Worm (Caenorhabditis elegans) whole organism, L2 larva: ENCODE data around the gene gpa-6.

Experiments
- C34F6.9 ChIP-seq: fragments of 150-350 bp; optimal IDR thresholded peaks from 2 replicates; lab custom pipeline; 2014; ENCODE audit warnings: missing biosample characterization, missing genetic modification characterization
- F13H6.1 ChIP-seq: sonication (generic microtip); optimal IDR thresholded peaks from 2 replicates; lab custom pipeline; 2016; ENCODE audit warnings: missing genetic modification characterization, missing compliant biosample characterization
- R02D3.7 ChIP-seq: fragments of 150-350 bp; optimal IDR thresholded peaks from 2 replicates; lab custom pipeline; 2014; ENCODE audit warnings: missing biosample characterization, missing genetic modification characterization
- Y55F3AM.14 ChIP-seq: fragments of 200-800 bp; sonication (Bioruptor generic); optimal IDR thresholded peaks from 2 replicates; lab custom pipeline; 2018; ENCODE audit warnings: mild to moderate bottlenecking, missing genetic modification characterization, missing compliant biosample characterization
- ZK546.5 ChIP-seq: sonication (generic microtip); optimal IDR thresholded peaks from 2 replicates; lab custom pipeline; 2017; ENCODE audit warnings: missing biosample characterization, missing genetic modification characterization
- alr-1 ChIP-seq: fragments of 150-350 bp; optimal IDR thresholded peaks from 2 replicates; lab custom pipeline; 2014; ENCODE audit warnings: missing biosample characterization, missing genetic modification characterization
- aly-2 ChIP-seq: fragments of 150-350 bp; optimal IDR thresholded peaks from 2 replicates; lab custom pipeline; 2014; ENCODE audit warnings: missing biosample characterization, missing genetic modification characterization
- ama-1 ChIP-seq: fragments of 150-350 bp; optimal IDR thresholded peaks from 2 replicates; lab custom pipeline; 2018; ENCODE audit warnings: inconsistent platforms
- blmp-1 ChIP-seq: sonication (generic microtip); optimal IDR thresholded peaks from 2 replicates; lab custom pipeline; 2017; ENCODE audit warnings: missing genetic modification characterization, mild to moderate bottlenecking, missing compliant biosample characterization, antibody characterized with exemption, moderate library complexity; ENCODE audit not compliant: insufficient read depth
- ceh-16 ChIP-seq: fragments of 150-350 bp; optimal IDR thresholded peaks from 2 replicates; lab custom pipeline; 2014; ENCODE audit warnings: missing biosample characterization, missing genetic modification characterization
- ceh-82 ChIP-seq: fragments of 150-350 bp; optimal IDR thresholded peaks from 2 replicates; lab custom pipeline; 2014; ENCODE audit warnings: missing biosample characterization, missing genetic modification characterization
- crh-2 ChIP-seq: sonication (generic microtip); optimal IDR thresholded peaks from 2 replicates; lab custom pipeline; 2017; ENCODE audit warnings: missing biosample characterization, missing genetic modification characterization
- dmd-4 ChIP-seq: sonication (generic microtip); optimal IDR thresholded peaks from 2 replicates; lab custom pipeline; 2017; ENCODE audit warnings: missing biosample characterization, missing genetic modification characterization
- egl-27 ChIP-seq: sonication (generic microtip); optimal IDR thresholded peaks from 3 replicates; lab custom pipeline; 2017; ENCODE audit warnings: missing biosample characterization, missing genetic modification reagents, missing genetic modification characterization
- elt-1 ChIP-seq: fragments of 150-350 bp; optimal IDR thresholded peaks from 2 replicates; lab custom pipeline; 2014; ENCODE audit warnings: missing biosample characterization, missing genetic modification characterization
- elt-3 ChIP-seq: sonication (generic microtip); optimal IDR thresholded peaks from 2 replicates; lab custom pipeline; 2017; ENCODE audit warnings: missing biosample characterization, missing genetic modification characterization
- fos-1 ChIP-seq: fragments of 150-350 bp; optimal IDR thresholded peaks from 2 replicates; lab custom pipeline; 2014; ENCODE audit warnings: missing biosample characterization, missing genetic modification characterization
- gmeb-1 ChIP-seq: fragments of 150-350 bp; optimal IDR thresholded peaks from 2 replicates; lab custom pipeline; 2014; ENCODE audit warnings: missing biosample characterization, missing genetic modification characterization
- lin-11 ChIP-seq: fragments of 150-350 bp; sonication (generic microtip); optimal IDR thresholded peaks from 2 replicates; lab custom pipeline; 2014; ENCODE audit warnings: missing biosample characterization, missing genetic modification characterization, inconsistent platforms, mixed read lengths
- lin-13 ChIP-seq: fragments of 150-350 bp; optimal IDR thresholded peaks from 2 replicates; lab custom pipeline; 2014; ENCODE audit warnings: missing biosample characterization, missing genetic modification reagents, missing genetic modification characterization
- lin-39 ChIP-seq: fragments of 150-350 bp; optimal IDR thresholded peaks from 2 replicates; lab custom pipeline; 2014; ENCODE audit warnings: missing biosample characterization, missing genetic modification reagents, missing genetic modification characterization
- lsy-2 ChIP-seq, 2 experiments: fragments of 150-350 bp in 1 of 2; sonication (generic microtip) in 1 of 2; optimal IDR thresholded peaks; 2 replicates each; lab custom pipeline; 2014 to 2017; ENCODE audit warnings: missing biosample characterization in 2 of 2, missing genetic modification characterization in 2 of 2
- mab-5 ChIP-seq: fragments of 150-350 bp; optimal IDR thresholded peaks from 2 replicates; lab custom pipeline; 2014; ENCODE audit warnings: missing biosample characterization, missing genetic modification characterization
- mbf-1 ChIP-seq: sonication (generic microtip); optimal IDR thresholded peaks from 2 replicates; lab custom pipeline; 2017; ENCODE audit warnings: missing biosample characterization, missing genetic modification characterization
- mdl-1 ChIP-seq, 2 experiments: fragments of 150-350 bp in 1 of 2; sonication (generic microtip) in 1 of 2; optimal IDR thresholded peaks; 2 replicates each; lab custom pipeline; 2017; ENCODE audit warnings: missing biosample characterization in 2 of 2, missing genetic modification characterization in 2 of 2
- nhr-10 ChIP-seq: sonication (generic microtip); optimal IDR thresholded peaks from 2 replicates; lab custom pipeline; 2017; ENCODE audit warnings: missing biosample characterization, missing genetic modification characterization
- nhr-11 ChIP-seq: fragments of 150-350 bp; optimal IDR thresholded peaks from 2 replicates; lab custom pipeline; 2014; ENCODE audit warnings: missing biosample characterization, missing genetic modification characterization
- nhr-12 ChIP-seq: fragments of 150-350 bp; optimal IDR thresholded peaks from 2 replicates; lab custom pipeline; 2014; ENCODE audit warnings: missing biosample characterization, missing genetic modification characterization
- nhr-129 ChIP-seq: fragments of 150-350 bp; optimal IDR thresholded peaks from 2 replicates; lab custom pipeline; 2014; ENCODE audit warnings: missing biosample characterization, missing genetic modification characterization
- nhr-21 ChIP-seq: fragments of 150-350 bp; optimal IDR thresholded peaks from 2 replicates; lab custom pipeline; 2014; ENCODE audit warnings: missing biosample characterization, missing genetic modification characterization
- nhr-23 ChIP-seq: fragments of 150-350 bp; optimal IDR thresholded peaks from 2 replicates; lab custom pipeline; 2014; ENCODE audit warnings: missing biosample characterization, missing genetic modification reagents, missing genetic modification characterization
- nhr-237 ChIP-seq: fragments of 150-350 bp; optimal IDR thresholded peaks from 2 replicates; lab custom pipeline; 2014; ENCODE audit warnings: missing biosample characterization, missing genetic modification characterization
- nhr-25 ChIP-seq: fragments of 150-350 bp; sonication (generic microtip); optimal IDR thresholded peaks from 3 replicates; lab custom pipeline; 2014; ENCODE audit warnings: missing biosample characterization, missing genetic modification characterization
- nhr-6 ChIP-seq: fragments of 150-350 bp; optimal IDR thresholded peaks from 2 replicates; lab custom pipeline; 2014; ENCODE audit warnings: missing biosample characterization, missing genetic modification characterization
- nhr-77 ChIP-seq: fragments of 150-350 bp; optimal IDR thresholded peaks from 2 replicates; lab custom pipeline; 2014; ENCODE audit warnings: missing biosample characterization, missing genetic modification characterization
- peb-1 ChIP-seq: fragments of 150-350 bp; optimal IDR thresholded peaks from 2 replicates; lab custom pipeline; 2014; ENCODE audit warnings: missing biosample characterization, missing genetic modification characterization
- sem-4 ChIP-seq: fragments of 150-350 bp; optimal IDR thresholded peaks from 2 replicates; lab custom pipeline; 2014; ENCODE audit warnings: missing biosample characterization, missing genetic modification reagents, missing genetic modification characterization
- skn-1 ChIP-seq: sonication (generic microtip); optimal IDR thresholded peaks from 2 replicates; lab custom pipeline; 2017; ENCODE audit warnings: missing biosample characterization, missing genetic modification characterization
- sma-3 ChIP-seq: sonication (generic microtip); optimal IDR thresholded peaks from 2 replicates; lab custom pipeline; 2016; ENCODE audit warnings: missing genetic modification reagents, missing genetic modification characterization, missing compliant biosample characterization
- sma-9 ChIP-seq, 2 experiments: fragments of 150-350 bp in 1 of 2; sonication (generic microtip) in 1 of 2; optimal IDR thresholded peaks; 2 replicates each; lab custom pipeline; 2014 to 2016; ENCODE audit warnings: missing genetic modification characterization in 2 of 2, mild to moderate bottlenecking in 1 of 2, missing biosample characterization in 1 of 2, missing compliant biosample characterization in 1 of 2, missing genetic modification reagents in 1 of 2, moderate library complexity in 1 of 2
- snpc-4 ChIP-seq: fragments of 150-350 bp; optimal IDR thresholded peaks from 2 replicates; lab custom pipeline; 2014; ENCODE audit warnings: missing biosample characterization, missing genetic modification characterization
- unc-39 ChIP-seq: fragments of 150-350 bp; optimal IDR thresholded peaks from 2 replicates; lab custom pipeline; 2014; ENCODE audit warnings: missing biosample characterization, missing genetic modification characterization
- unc-55 ChIP-seq: fragments of 150-350 bp; sonication (generic microtip); optimal IDR thresholded peaks from 3 replicates; lab custom pipeline; 2014; ENCODE audit warnings: missing biosample characterization, missing genetic modification reagents, missing genetic modification characterization
- unc-62 ChIP-seq: fragments of 150-350 bp; optimal IDR thresholded peaks from 2 replicates; lab custom pipeline; 2014; ENCODE audit warnings: missing biosample characterization, missing genetic modification reagents, missing genetic modification characterization
- zag-1 ChIP-seq: fragments of 150-350 bp; optimal IDR thresholded peaks from 2 replicates; lab custom pipeline; 2014; ENCODE audit warnings: missing biosample characterization, missing genetic modification characterization
- ztf-1 ChIP-seq: fragments of 200-800 bp; sonication (Bioruptor generic); conservative IDR thresholded peaks from 2 replicates; pipeline ENCODE4 v1.3.6; 2022; ENCODE audit warnings: missing genetic modification characterization, missing compliant biosample characterization
- ztf-11 ChIP-seq: sonication (generic microtip); optimal IDR thresholded peaks from 2 replicates; lab custom pipeline; 2017; ENCODE audit warnings: missing biosample characterization, missing genetic modification characterization
- ztf-4 ChIP-seq: fragments of 150-350 bp; optimal IDR thresholded peaks from 2 replicates; lab custom pipeline; 2014; ENCODE audit warnings: missing biosample characterization, missing genetic modification characterization

The gpa-6 gene

ce11 chrX:13225111-13225905, 34.3 kb downstream of the gpa-6 start:
- TF ChIP-seq nhr-12 (tag; lab: Kevin White, UChicago) (no peak), ama-1 (lab: Kevin White, UChicago) (peak; percentile 13), alr-1 (no peak), fos-1 (tag; lab: Kevin White, UChicago) (peak; percentile 56), mbf-1 (tag; lab: Kevin White, UChicago) (no peak), ztf-4 (tag; lab: Kevin White, UChicago) (no peak), sma-3 (GFP tag; lab: Kevin White, UChicago) (no peak), ceh-16 (tag; lab: Kevin White, UChicago) (no peak), skn-1 (tag; lab: Kevin White, UChicago) (no peak), unc-62 (GFP tag; lab: Kevin White, UChicago) (no peak), nhr-10 (tag; lab: Kevin White, UChicago) (no peak), dmd-4 (tag; lab: Kevin White, UChicago) (no peak), nhr-237 (tag; lab: Kevin White, UChicago) (no peak), nhr-11 (tag; lab: Kevin White, UChicago) (no peak), nhr-23 (tag; lab: Kevin White, UChicago) (no peak), nhr-21 (tag; lab: Kevin White, UChicago) (no peak), peb-1 (tag; lab: Kevin White, UChicago) (no peak), Y55F3AM.14 (GFP tag; lab: Kevin White, UChicago) (no peak), zag-1 (tag; lab: Kevin White, UChicago) (no peak), aly-2 (tag; lab: Kevin White, UChicago) (no peak), F13H6.1 (no peak), gmeb-1 (no peak), mab-5 (tag; lab: Kevin White, UChicago) (no peak), lsy-2 (tag; optimal IDR thresholded peaks at IDR 0.05; lab: Kevin White, UChicago) (peak in 1 of 2 experiments; percentile 25), C34F6.9 (peak; percentile 51), ztf-1 (GFP tag; lab: Robert Waterston, UW) (no peak), blmp-1 (tag; lab: Kevin White, UChicago) (no peak), unc-39 (no peak), sem-4 (tag; lab: Kevin White, UChicago) (no peak), nhr-129 (peak; percentile 37), lin-13 (no peak), lin-39 (no peak), elt-3 (no peak), snpc-4 (tag; lab: Kevin White, UChicago) (no peak), egl-27 (tag; lab: Kevin White, UChicago) (no peak), nhr-77 (tag; lab: Kevin White, UChicago) (no peak), crh-2 (peak; percentile 34), ztf-11 (tag; lab: Kevin White, UChicago) (no peak), ZK546.5 (tag; lab: Kevin White, UChicago) (no peak), sma-9 (GFP tag; optimal IDR thresholded peaks at IDR 0.05; lab: Kevin White, UChicago) (peak; percentile 14), sma-9 (tag; optimal IDR thresholded peaks at IDR 0.05; lab: Kevin White, UChicago) (no peak), elt-1 (tag; lab: Kevin White, UChicago) (no peak), nhr-6 (tag; lab: Kevin White, UChicago) (no peak), ceh-82 (tag; lab: Kevin White, UChicago) (no peak), R02D3.7 (tag; lab: Kevin White, UChicago) (no peak), unc-55 (peak; percentile 53), mdl-1 (tag; optimal IDR thresholded peaks at IDR 0.05; lab: Kevin White, UChicago) (no peak), nhr-25 (tag; lab: Kevin White, UChicago) (no peak), lin-11 (tag; lab: Kevin White, UChicago) (peak; percentile 21)
